Worm (Caenorhabditis elegans): ENCODE measurements around the gene mdf-2.

- TF ChIP-seq blmp-1 (tag; optimal IDR thresholded peaks at IDR 0.05; ENCODE audit: insufficient read depth) (no peak), unc-62 (GFP tag; optimal IDR thresholded peaks at IDR 0.05) (no peak), alr-1 (tag; optimal IDR thresholded peaks at IDR 0.05) (no peak), nhr-77 (tag; optimal IDR thresholded peaks at IDR 0.05) (no peak), ztf-1 (GFP tag; conservative IDR thresholded peaks at IDR 0.05) (no peak), F13H6.1 (tag; optimal IDR thresholded peaks at IDR 0.05) (peak; percentile 26), aly-2 (tag; optimal IDR thresholded peaks at IDR 0.05) (no peak), unc-39 (tag; optimal IDR thresholded peaks at IDR 0.05) (no peak), mdl-1 (tag; optimal IDR thresholded peaks at IDR 0.05) (no peak)
Measured at ce11 chrIV:2618611-2619010, 22.3 kb downstream of the mdf-2 start, which contains the start of gene smf-3.

Data from whole organism, L2 larva.